Worm (Caenorhabditis elegans) whole organism, L2 larva: ENCODE measurements around the gene F35H8.4.
A peak's percentile ranks its signal among the peaks of the same experiment; 100 is the strongest.

ENCODE experiments used
- C34F6.9 ChIP-seq: fragments of 150-350 bp; optimal IDR thresholded peaks from 2 replicates; lab custom pipeline; 2014; ENCODE audit warnings: missing biosample characterization, missing genetic modification characterization
- F13H6.1 ChIP-seq: sonication (generic microtip); optimal IDR thresholded peaks from 2 replicates; lab custom pipeline; 2016; ENCODE audit warnings: missing genetic modification characterization, missing compliant biosample characterization
- Y55F3AM.14 ChIP-seq: fragments of 200-800 bp; sonication (Bioruptor generic); optimal IDR thresholded peaks from 2 replicates; lab custom pipeline; 2018; ENCODE audit warnings: mild to moderate bottlenecking, missing genetic modification characterization, missing compliant biosample characterization
- alr-1 ChIP-seq: fragments of 150-350 bp; optimal IDR thresholded peaks from 2 replicates; lab custom pipeline; 2014; ENCODE audit warnings: missing biosample characterization, missing genetic modification characterization
- ama-1 ChIP-seq: fragments of 150-350 bp; optimal IDR thresholded peaks from 2 replicates; lab custom pipeline; 2018; ENCODE audit warnings: inconsistent platforms
- blmp-1 ChIP-seq: sonication (generic microtip); optimal IDR thresholded peaks from 2 replicates; lab custom pipeline; 2017; ENCODE audit warnings: missing genetic modification characterization, mild to moderate bottlenecking, missing compliant biosample characterization, antibody characterized with exemption, moderate library complexity; ENCODE audit not compliant: insufficient read depth
- ceh-16 ChIP-seq: fragments of 150-350 bp; optimal IDR thresholded peaks from 2 replicates; lab custom pipeline; 2014; ENCODE audit warnings: missing biosample characterization, missing genetic modification characterization
- ceh-82 ChIP-seq: fragments of 150-350 bp; optimal IDR thresholded peaks from 2 replicates; lab custom pipeline; 2014; ENCODE audit warnings: missing biosample characterization, missing genetic modification characterization
- dmd-4 ChIP-seq: sonication (generic microtip); optimal IDR thresholded peaks from 2 replicates; lab custom pipeline; 2017; ENCODE audit warnings: missing biosample characterization, missing genetic modification characterization
- egl-27 ChIP-seq: sonication (generic microtip); optimal IDR thresholded peaks from 3 replicates; lab custom pipeline; 2017; ENCODE audit warnings: missing biosample characterization, missing genetic modification reagents, missing genetic modification characterization
- elt-1 ChIP-seq: fragments of 150-350 bp; optimal IDR thresholded peaks from 2 replicates; lab custom pipeline; 2014; ENCODE audit warnings: missing biosample characterization, missing genetic modification characterization
- lin-11 ChIP-seq: fragments of 150-350 bp; sonication (generic microtip); optimal IDR thresholded peaks from 2 replicates; lab custom pipeline; 2014; ENCODE audit warnings: missing biosample characterization, missing genetic modification characterization, inconsistent platforms, mixed read lengths
- lin-13 ChIP-seq: fragments of 150-350 bp; optimal IDR thresholded peaks from 2 replicates; lab custom pipeline; 2014; ENCODE audit warnings: missing biosample characterization, missing genetic modification reagents, missing genetic modification characterization
- lin-39 ChIP-seq: fragments of 150-350 bp; optimal IDR thresholded peaks from 2 replicates; lab custom pipeline; 2014; ENCODE audit warnings: missing biosample characterization, missing genetic modification reagents, missing genetic modification characterization
- lsy-2 ChIP-seq, 2 experiments: fragments of 150-350 bp in 1 of 2; sonication (generic microtip) in 1 of 2; optimal IDR thresholded peaks; 2 replicates each; lab custom pipeline; 2014 to 2017; ENCODE audit warnings: missing biosample characterization in 2 of 2, missing genetic modification characterization in 2 of 2
- mab-5 ChIP-seq: fragments of 150-350 bp; optimal IDR thresholded peaks from 2 replicates; lab custom pipeline; 2014; ENCODE audit warnings: missing biosample characterization, missing genetic modification characterization
- mbf-1 ChIP-seq: sonication (generic microtip); optimal IDR thresholded peaks from 2 replicates; lab custom pipeline; 2017; ENCODE audit warnings: missing biosample characterization, missing genetic modification characterization
- mdl-1 ChIP-seq, 2 experiments: fragments of 150-350 bp in 1 of 2; sonication (generic microtip) in 1 of 2; optimal IDR thresholded peaks; 2 replicates each; lab custom pipeline; 2017; ENCODE audit warnings: missing biosample characterization in 2 of 2, missing genetic modification characterization in 2 of 2
- nhr-10 ChIP-seq: sonication (generic microtip); optimal IDR thresholded peaks from 2 replicates; lab custom pipeline; 2017; ENCODE audit warnings: missing biosample characterization, missing genetic modification characterization
- nhr-11 ChIP-seq: fragments of 150-350 bp; optimal IDR thresholded peaks from 2 replicates; lab custom pipeline; 2014; ENCODE audit warnings: missing biosample characterization, missing genetic modification characterization
- nhr-12 ChIP-seq: fragments of 150-350 bp; optimal IDR thresholded peaks from 2 replicates; lab custom pipeline; 2014; ENCODE audit warnings: missing biosample characterization, missing genetic modification characterization
- nhr-129 ChIP-seq: fragments of 150-350 bp; optimal IDR thresholded peaks from 2 replicates; lab custom pipeline; 2014; ENCODE audit warnings: missing biosample characterization, missing genetic modification characterization
- nhr-237 ChIP-seq: fragments of 150-350 bp; optimal IDR thresholded peaks from 2 replicates; lab custom pipeline; 2014; ENCODE audit warnings: missing biosample characterization, missing genetic modification characterization
- nhr-25 ChIP-seq: fragments of 150-350 bp; sonication (generic microtip); optimal IDR thresholded peaks from 3 replicates; lab custom pipeline; 2014; ENCODE audit warnings: missing biosample characterization, missing genetic modification characterization
- nhr-6 ChIP-seq: fragments of 150-350 bp; optimal IDR thresholded peaks from 2 replicates; lab custom pipeline; 2014; ENCODE audit warnings: missing biosample characterization, missing genetic modification characterization
- peb-1 ChIP-seq: fragments of 150-350 bp; optimal IDR thresholded peaks from 2 replicates; lab custom pipeline; 2014; ENCODE audit warnings: missing biosample characterization, missing genetic modification characterization
- sem-4 ChIP-seq: fragments of 150-350 bp; optimal IDR thresholded peaks from 2 replicates; lab custom pipeline; 2014; ENCODE audit warnings: missing biosample characterization, missing genetic modification reagents, missing genetic modification characterization
- sma-3 ChIP-seq: sonication (generic microtip); optimal IDR thresholded peaks from 2 replicates; lab custom pipeline; 2016; ENCODE audit warnings: missing genetic modification reagents, missing genetic modification characterization, missing compliant biosample characterization
- sma-9 ChIP-seq, 2 experiments: fragments of 150-350 bp in 1 of 2; sonication (generic microtip) in 1 of 2; optimal IDR thresholded peaks; 2 replicates each; lab custom pipeline; 2014 to 2016; ENCODE audit warnings: missing genetic modification characterization in 2 of 2, mild to moderate bottlenecking in 1 of 2, missing biosample characterization in 1 of 2, missing compliant biosample characterization in 1 of 2, missing genetic modification reagents in 1 of 2, moderate library complexity in 1 of 2
- snpc-4 ChIP-seq: fragments of 150-350 bp; optimal IDR thresholded peaks from 2 replicates; lab custom pipeline; 2014; ENCODE audit warnings: missing biosample characterization, missing genetic modification characterization
- unc-39 ChIP-seq: fragments of 150-350 bp; optimal IDR thresholded peaks from 2 replicates; lab custom pipeline; 2014; ENCODE audit warnings: missing biosample characterization, missing genetic modification characterization
- unc-55 ChIP-seq: fragments of 150-350 bp; sonication (generic microtip); optimal IDR thresholded peaks from 3 replicates; lab custom pipeline; 2014; ENCODE audit warnings: missing biosample characterization, missing genetic modification reagents, missing genetic modification characterization
- unc-62 ChIP-seq: fragments of 150-350 bp; optimal IDR thresholded peaks from 2 replicates; lab custom pipeline; 2014; ENCODE audit warnings: missing biosample characterization, missing genetic modification reagents, missing genetic modification characterization
- zag-1 ChIP-seq: fragments of 150-350 bp; optimal IDR thresholded peaks from 2 replicates; lab custom pipeline; 2014; ENCODE audit warnings: missing biosample characterization, missing genetic modification characterization
- ztf-1 ChIP-seq: fragments of 200-800 bp; sonication (Bioruptor generic); conservative IDR thresholded peaks from 2 replicates; pipeline ENCODE4 v1.3.6; 2022; ENCODE audit warnings: missing genetic modification characterization, missing compliant biosample characterization
- ztf-4 ChIP-seq: fragments of 150-350 bp; optimal IDR thresholded peaks from 2 replicates; lab custom pipeline; 2014; ENCODE audit warnings: missing biosample characterization, missing genetic modification characterization

Gene F35H8.4

DNA sequence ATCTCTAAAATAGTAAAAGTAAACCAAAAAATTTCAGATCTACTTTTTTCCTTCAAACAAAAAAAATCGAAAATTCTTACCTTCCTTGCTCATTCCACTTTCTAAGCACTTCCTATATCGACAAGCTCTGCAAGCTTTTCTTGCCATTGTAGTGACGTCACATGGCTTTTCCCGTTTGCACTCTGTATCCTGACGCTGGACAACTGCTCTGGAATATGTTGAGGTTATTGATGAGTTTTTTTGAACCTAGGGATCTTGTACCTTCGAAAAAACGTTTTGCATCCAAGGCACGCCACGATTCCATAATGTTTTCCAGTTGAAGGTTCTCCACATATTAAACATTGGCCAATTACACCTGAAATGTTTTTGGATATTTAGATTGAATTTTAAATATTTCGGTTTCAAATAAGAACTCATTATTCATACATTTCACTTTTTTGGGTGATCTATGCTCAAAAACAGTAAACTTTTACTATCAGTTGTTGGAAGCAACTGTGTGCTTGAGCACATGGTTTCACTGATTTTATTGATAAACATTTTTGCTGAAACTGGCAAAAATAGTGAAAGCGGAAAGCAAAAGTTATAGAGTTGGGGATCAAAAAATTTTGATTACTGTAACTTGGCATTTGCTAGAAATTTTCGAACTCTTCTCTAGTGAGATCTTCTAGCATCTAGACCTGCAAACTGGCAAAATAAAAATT lies 40.3 kb upstream of the F35H8.4 start:
- TF ChIP-seq sma-9 (GFP tag; optimal IDR thresholded peaks at IDR 0.05; lab: Kevin White, UChicago) (peak; percentile 20), sma-9 (tag; optimal IDR thresholded peaks at IDR 0.05; lab: Kevin White, UChicago) (no peak), dmd-4 (tag; lab: Kevin White, UChicago) (no peak), lin-11 (tag; lab: Kevin White, UChicago) (no peak), nhr-129 (tag; lab: Kevin White, UChicago) (peak; percentile 33), F13H6.1 (peak; percentile 41), lsy-2 (tag; optimal IDR thresholded peaks at IDR 0.05; lab: Kevin White, UChicago) (peak in 1 of 2 experiments; percentile 39), ceh-16 (tag; lab: Kevin White, UChicago) (no peak)

ce11 chrII:9597516-9598047 lies 37.8 kb upstream of the F35H8.4 start, which contains the start of gene mrpl-53:
mrpl-53 (plus strand) TSS chrII:9597622.
- TF ChIP-seq ztf-4 (tag; lab: Kevin White, UChicago) (no peak), Y55F3AM.14 (peak; percentile 37), mab-5 (tag; lab: Kevin White, UChicago) (no peak), nhr-12 (no peak), sma-3 (GFP tag; lab: Kevin White, UChicago) (peak; percentile 30), sma-9 (GFP tag; optimal IDR thresholded peaks at IDR 0.05; lab: Kevin White, UChicago) (peak; percentile 5), sma-9 (tag; optimal IDR thresholded peaks at IDR 0.05; lab: Kevin White, UChicago) (no peak), nhr-25 (peak; percentile 30), lin-13 (no peak), ama-1 (lab: Kevin White, UChicago) (peak; percentile 5)

- no peak for TF ChIP-seq nhr-237
- TF ChIP-seq nhr-6 (tag; lab: Kevin White, UChicago) = no peak
- TF ChIP-seq sma-9 (GFP tag; optimal IDR thresholded peaks at IDR 0.05; lab: Kevin White, UChicago) = no peak
- no peak for TF ChIP-seq sma-9 (tag; optimal IDR thresholded peaks at IDR 0.05; lab: Kevin White, UChicago)
- no peak for TF ChIP-seq nhr-11
- no peak for TF ChIP-seq snpc-4 (tag; lab: Kevin White, UChicago)
- TF ChIP-seq alr-1 = no peak
- no peak for TF ChIP-seq unc-39 (tag; lab: Kevin White, UChicago)
- no peak for TF ChIP-seq nhr-25
- no peak for TF ChIP-seq lsy-2 (tag; optimal IDR thresholded peaks at IDR 0.05; lab: Kevin White, UChicago)
- no peak for TF ChIP-seq unc-62
- TF ChIP-seq lin-11 (tag; lab: Kevin White, UChicago) = no peak
- no peak for TF ChIP-seq unc-55 (GFP tag; lab: Kevin White, UChicago)
- no peak for TF ChIP-seq F13H6.1
- no peak for TF ChIP-seq dmd-4 (tag; lab: Kevin White, UChicago)
- no peak for TF ChIP-seq sem-4
- TF ChIP-seq, all 48 proteins: peak for 0
Observed at ce11 chrII:9596401-9596800, 36.6 kb upstream of the F35H8.4 start, which contains the start of gene E02H1.6. E02H1.6 (plus strand) TSS chrII:9596701.

ce11 chrII:9594924-9595323 lies 35.1 kb upstream of the F35H8.4 start, which contains the start of gene E02H1.5:
E02H1.5 (plus strand) TSS chrII:9595224.
- no peak for TF ChIP-seq ceh-82 (tag; lab: Kevin White, UChicago)
- no peak for TF ChIP-seq ceh-16 (tag; lab: Kevin White, UChicago)
- no peak for TF ChIP-seq lin-11 (tag; lab: Kevin White, UChicago)
- TF ChIP-seq elt-1 (tag; lab: Kevin White, UChicago) = no peak
- TF ChIP-seq nhr-10 (tag; lab: Kevin White, UChicago) = no peak
- TF ChIP-seq lin-39 (tag; lab: Kevin White, UChicago) = no peak
- TF ChIP-seq zag-1 (tag; lab: Kevin White, UChicago) = no peak
- no peak for TF ChIP-seq nhr-129 (tag; lab: Kevin White, UChicago)
- TF ChIP-seq Y55F3AM.14 = no peak
- no peak for TF ChIP-seq peb-1 (tag; lab: Kevin White, UChicago)
- no peak for TF ChIP-seq nhr-237
- TF ChIP-seq ztf-1 (GFP tag; lab: Robert Waterston, UW) = no peak

ce11 chrII:9592737-9593136 lies 32.9 kb upstream of the F35H8.4 start, which contains the start of gene parp-2:
parp-2 (plus strand) TSS chrII:9593037.
- TF ChIP-seq blmp-1 (no peak), Y55F3AM.14 (no peak), ama-1 (lab: Kevin White, UChicago) (no peak), lin-11 (tag; lab: Kevin White, UChicago) (no peak), elt-1 (tag; lab: Kevin White, UChicago) (no peak), ztf-4 (tag; lab: Kevin White, UChicago) (no peak), F13H6.1 (no peak), nhr-11 (no peak), nhr-6 (tag; lab: Kevin White, UChicago) (no peak), egl-27 (tag; lab: Kevin White, UChicago) (no peak), mdl-1 (tag; optimal IDR thresholded peaks at IDR 0.05; lab: Kevin White, UChicago) (no peak), mbf-1 (tag; lab: Kevin White, UChicago) (no peak), C34F6.9 (no peak)
